Fruit fly (Drosophila melanogaster) whole organism, wandering third instar larva: Measurements from ENCODE around the gene CG45488.

ENCODE experiments used
- Abd-B ChIP-seq: fragments of >200 bp; optimal IDR thresholded peaks from 2 replicates; lab custom pipeline; 2017; ENCODE audit warnings: missing biosample characterization, missing genetic modification characterization
- CrebA ChIP-seq: fragments of 200-800 bp; sonication (Bioruptor generic); optimal IDR thresholded peaks from 2 replicates; lab custom pipeline; 2016; ENCODE audit warnings: missing biosample characterization, mild to moderate bottlenecking, missing genetic modification characterization, borderline replicate concordance
- Dfd ChIP-seq: fragments of >200 bp; optimal IDR thresholded peaks from 2 replicates; lab custom pipeline; 2017; ENCODE audit warnings: missing biosample characterization, missing genetic modification characterization
- GATAd ChIP-seq: sonication (Bioruptor generic); optimal IDR thresholded peaks from 2 replicates; lab custom pipeline; 2016; ENCODE audit warnings: missing biosample characterization, missing genetic modification characterization
- Hr78 ChIP-seq: fragments of >200 bp; optimal IDR thresholded peaks from 2 replicates; lab custom pipeline; 2017; ENCODE audit warnings: missing biosample characterization, missing genetic modification characterization
- N ChIP-seq: fragments of >200 bp; optimal IDR thresholded peaks from 2 replicates; lab custom pipeline; 2018; ENCODE audit warnings: missing biosample characterization, missing external identifiers, missing genetic modification characterization
- br ChIP-seq: fragments of 200-800 bp; sonication (Bioruptor generic); optimal IDR thresholded peaks from 2 replicates; lab custom pipeline; 2016; ENCODE audit warnings: missing biosample characterization, missing genetic modification characterization
- dmrt93B ChIP-seq: fragments of 200-800 bp; sonication (Bioruptor generic); optimal IDR thresholded peaks from 2 replicates; lab custom pipeline; 2018; ENCODE audit warnings: missing biosample characterization, mild to moderate bottlenecking, missing genetic modification characterization
- h ChIP-seq: fragments of 200-800 bp; sonication (Bioruptor generic); optimal IDR thresholded peaks from 3 replicates; lab custom pipeline; 2016; ENCODE audit warnings: missing biosample characterization, mild to moderate bottlenecking, missing genetic modification characterization
- pan ChIP-seq: fragments of >200 bp; optimal IDR thresholded peaks from 2 replicates; lab custom pipeline; 2017
- sv ChIP-seq: fragments of 200-800 bp; sonication (Bioruptor generic); optimal IDR thresholded peaks from 3 replicates; lab custom pipeline; 2016; ENCODE audit warnings: missing biosample characterization, missing genetic modification characterization
- tai ChIP-seq: sonication (Bioruptor generic); optimal IDR thresholded peaks from 2 replicates; lab custom pipeline; 2016; ENCODE audit warnings: missing biosample characterization, missing genetic modification characterization
- woc ChIP-seq: sonication (Bioruptor generic); optimal IDR thresholded peaks from 2 replicates; lab custom pipeline; 2016; ENCODE audit warnings: missing biosample characterization, mild to moderate bottlenecking, missing genetic modification characterization

DNA sequence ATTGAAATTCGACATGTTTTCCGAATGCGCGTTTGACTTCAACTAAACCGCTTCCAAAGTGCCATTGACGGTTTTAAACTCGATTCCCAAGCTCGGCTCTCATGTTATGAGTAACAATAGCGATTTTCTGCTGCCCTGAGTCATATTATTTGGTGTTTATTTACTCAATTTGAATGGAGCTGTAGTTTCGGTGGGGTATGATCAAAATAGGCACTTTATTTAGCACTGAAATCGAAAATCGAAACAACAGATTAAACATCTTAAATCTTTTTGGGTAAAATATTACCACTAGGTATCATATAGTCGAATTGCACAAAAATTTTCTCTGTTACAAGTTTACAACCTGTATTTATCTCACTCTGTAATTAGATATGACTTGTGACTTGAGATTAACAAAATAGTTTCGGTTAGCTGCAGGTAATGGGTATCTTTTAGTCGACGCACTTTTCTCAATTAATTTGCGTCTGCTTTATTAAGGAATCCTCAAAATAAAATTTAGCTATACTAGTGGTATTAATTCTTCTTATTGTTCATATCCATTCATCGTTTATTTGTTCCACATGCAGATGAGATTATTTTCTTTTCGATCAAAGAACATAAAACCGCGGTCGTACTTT is 39.2 kb upstream of the CG45488 start, which contains the start of gene CG12655:
- TF ChIP-seq tai (no peak), N (GFP tag; lab: Kevin White, UChicago) (no peak), pan (no peak), sv (no peak), woc (GFP tag; lab: Kevin White, UChicago) (no peak), br (no peak), GATAd (GFP tag; lab: Kevin White, UChicago) (no peak), dmrt93B (no peak), Hr78 (GFP tag; lab: Kevin White, UChicago) (no peak), CrebA (GFP tag; lab: Kevin White, UChicago) (no peak), Dfd (GFP tag; lab: Kevin White, UChicago) (no peak), Abd-B (no peak), h (GFP tag; lab: Kevin White, UChicago) (no peak)
